Fruit fly (Drosophila melanogaster) S2 (cell line): Measurements from ENCODE around the gene ATPsynD.

Experiments
- CG8478 ChIP-seq: fragments of >200 bp; optimal IDR thresholded peaks from 2 replicates; lab custom pipeline; 2018
- CTCF ChIP-seq, 2 experiments: fragments of >200 bp; optimal IDR thresholded peaks; 2 replicates each; lab custom pipeline; 2018

DNA sequence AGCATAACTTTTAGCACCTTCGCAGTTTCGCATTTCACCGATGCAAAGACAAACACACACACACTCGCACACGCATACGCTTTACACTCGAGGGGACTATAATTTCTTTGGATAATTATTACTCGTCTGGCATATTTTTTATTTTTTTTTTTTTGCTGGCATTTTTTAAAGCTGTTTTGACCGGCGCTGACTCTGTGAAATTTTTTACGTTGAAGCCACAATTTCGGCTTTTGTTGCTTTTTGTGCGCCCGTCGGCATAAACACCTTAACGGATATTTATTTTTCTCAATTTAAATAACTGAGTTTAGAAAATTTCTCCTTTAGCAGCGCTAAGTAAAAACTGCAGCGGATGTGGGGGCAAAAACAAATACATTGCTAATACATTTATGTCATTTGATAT is 3.5 kb downstream of the ATPsynD start:
- TF ChIP-seq CG8478 (no peak), CTCF (optimal IDR thresholded peaks at IDR 0.05; lab: Kevin White, UChicago) (no peak)
